Worm (Caenorhabditis elegans) whole organism, late embryonic: Measurements from ENCODE around the gene srt-69.

ENCODE experiments used
- C38D4.7 ChIP-seq: fragments of 200-800 bp; sonication (Bioruptor generic); optimal IDR thresholded peaks from 2 replicates; lab custom pipeline; 2018; ENCODE audit warnings: mild to moderate bottlenecking, missing genetic modification characterization, moderate library complexity, missing compliant biosample characterization
- F13H6.1 ChIP-seq: sonication (generic microtip); optimal IDR thresholded peaks from 2 replicates; lab custom pipeline; 2016; ENCODE audit warnings: missing genetic modification characterization, missing compliant biosample characterization
- Y22D7AL.16 ChIP-seq: sonication (generic microtip); optimal IDR thresholded peaks from 2 replicates; lab custom pipeline; 2016; ENCODE audit warnings: missing genetic modification characterization, missing compliant biosample characterization
- ama-1 ChIP-seq: fragments of 150-350 bp; optimal IDR thresholded peaks from 2 replicates; lab custom pipeline; 2014
- ceh-14 ChIP-seq: sonication (generic microtip); optimal IDR thresholded peaks from 2 replicates; lab custom pipeline; 2016; ENCODE audit warnings: missing genotype, missing genetic modification characterization, missing compliant biosample characterization
- ceh-2 ChIP-seq: sonication (generic microtip); optimal IDR thresholded peaks from 2 replicates; lab custom pipeline; 2016; ENCODE audit warnings: missing genotype, missing genetic modification characterization, missing compliant biosample characterization
- ceh-34 ChIP-seq: sonication (generic microtip); optimal IDR thresholded peaks from 2 replicates; lab custom pipeline; 2016; ENCODE audit warnings: mild to moderate bottlenecking, missing genetic modification characterization, missing compliant biosample characterization
- ceh-48 ChIP-seq: sonication (generic microtip); optimal IDR thresholded peaks from 2 replicates; lab custom pipeline; 2016; ENCODE audit warnings: missing genetic modification characterization, inconsistent platforms, missing compliant biosample characterization
- dmd-4 ChIP-seq: sonication (generic microtip); optimal IDR thresholded peaks from 2 replicates; lab custom pipeline; 2016; ENCODE audit warnings: borderline replicate concordance, missing genetic modification characterization, missing compliant biosample characterization
- dve-1 ChIP-seq: sonication (generic microtip); optimal IDR thresholded peaks from 2 replicates; lab custom pipeline; 2017; ENCODE audit warnings: antibody characterized with exemption, mild to moderate bottlenecking, missing genetic modification characterization, missing compliant biosample characterization
- elt-2 ChIP-seq: sonication (generic microtip); optimal IDR thresholded peaks from 2 replicates; lab custom pipeline; 2016; ENCODE audit warnings: missing genetic modification reagents, missing genetic modification characterization, missing compliant biosample characterization
- elt-4 ChIP-seq: sonication (generic microtip); optimal IDR thresholded peaks from 2 replicates; lab custom pipeline; 2016; ENCODE audit warnings: missing genetic modification characterization, missing compliant biosample characterization
- ets-4 ChIP-seq: sonication (generic microtip); optimal IDR thresholded peaks from 2 replicates; lab custom pipeline; 2016; ENCODE audit warnings: missing genetic modification characterization, missing compliant biosample characterization
- eyg-1 ChIP-seq: sonication (generic microtip); optimal IDR thresholded peaks from 2 replicates; lab custom pipeline; 2016; ENCODE audit warnings: missing genotype, missing genetic modification characterization, missing compliant biosample characterization
- fkh-10 ChIP-seq: fragments of 150-350 bp; optimal IDR thresholded peaks from 2 replicates; lab custom pipeline; 2014; ENCODE audit warnings: missing biosample characterization, missing genetic modification reagents, missing genetic modification characterization
- fkh-6 ChIP-seq: sonication (generic microtip); optimal IDR thresholded peaks from 2 replicates; lab custom pipeline; 2016; ENCODE audit warnings: missing genetic modification characterization, missing compliant biosample characterization
- gmeb-2 ChIP-seq: sonication (generic microtip); optimal IDR thresholded peaks from 2 replicates; lab custom pipeline; 2016; ENCODE audit warnings: missing genetic modification characterization, inconsistent platforms, missing compliant biosample characterization
- hlh-15 ChIP-seq: sonication (generic microtip); optimal IDR thresholded peaks from 2 replicates; lab custom pipeline; 2016; ENCODE audit warnings: missing genetic modification characterization, missing compliant biosample characterization
- madf-2 ChIP-seq: sonication (generic microtip); optimal IDR thresholded peaks from 2 replicates; lab custom pipeline; 2017; ENCODE audit warnings: missing genetic modification characterization, missing compliant biosample characterization
- mec-3 ChIP-seq: sonication (generic microtip); optimal IDR thresholded peaks from 2 replicates; lab custom pipeline; 2016; ENCODE audit warnings: borderline replicate concordance, missing genetic modification characterization, missing compliant biosample characterization
- nfya-1 ChIP-seq: sonication (generic microtip); optimal IDR thresholded peaks from 2 replicates; lab custom pipeline; 2017; ENCODE audit warnings: missing genetic modification characterization, mild to moderate bottlenecking, missing compliant biosample characterization, antibody characterized with exemption, moderate library complexity
- nhr-232 ChIP-seq: sonication (generic microtip); optimal IDR thresholded peaks from 2 replicates; lab custom pipeline; 2016; ENCODE audit warnings: missing genetic modification characterization, missing compliant biosample characterization
- pat-9 ChIP-seq: fragments of 200-800 bp; sonication (Bioruptor generic); optimal IDR thresholded peaks from 2 replicates; lab custom pipeline; 2018; ENCODE audit warnings: mild to moderate bottlenecking, missing genetic modification characterization, moderate library complexity, missing compliant biosample characterization
- pha-2 ChIP-seq: sonication (generic microtip); optimal IDR thresholded peaks from 2 replicates; lab custom pipeline; 2017; ENCODE audit warnings: mild to moderate bottlenecking, missing genetic modification characterization, missing compliant biosample characterization
- pros-1 ChIP-seq: fragments of 150-350 bp; optimal IDR thresholded peaks from 2 replicates; lab custom pipeline; 2014; ENCODE audit warnings: missing biosample characterization, missing genetic modification reagents, missing genetic modification characterization
- rnt-1 ChIP-seq: sonication (generic microtip); optimal IDR thresholded peaks from 2 replicates; lab custom pipeline; 2016; ENCODE audit warnings: missing genetic modification characterization, missing compliant biosample characterization
- sdc-2 ChIP-seq: sonication (generic microtip); optimal IDR thresholded peaks from 2 replicates; lab custom pipeline; 2016; ENCODE audit warnings: missing genotype, missing genetic modification characterization, missing compliant biosample characterization
- syd-9 ChIP-seq: sonication (generic microtip); optimal IDR thresholded peaks from 2 replicates; lab custom pipeline; 2016; ENCODE audit warnings: mild to moderate bottlenecking, missing genetic modification characterization, moderate library complexity, missing compliant biosample characterization
- ttx-3 ChIP-seq: sonication (generic microtip); optimal IDR thresholded peaks from 2 replicates; lab custom pipeline; 2016; ENCODE audit warnings: missing genetic modification reagents, missing genetic modification characterization, missing compliant biosample characterization
- unc-42 ChIP-seq: sonication (generic microtip); optimal IDR thresholded peaks from 2 replicates; lab custom pipeline; 2016; ENCODE audit warnings: missing genotype, missing genetic modification characterization, missing compliant biosample characterization
- unc-86 ChIP-seq: sonication (generic microtip); optimal IDR thresholded peaks from 2 replicates; lab custom pipeline; 2016; ENCODE audit warnings: missing genetic modification characterization, missing compliant biosample characterization
- zip-5 ChIP-seq: sonication (generic microtip); optimal IDR thresholded peaks from 2 replicates; lab custom pipeline; 2016; ENCODE audit warnings: missing genetic modification characterization, missing compliant biosample characterization

The srt-69 gene

DNA sequence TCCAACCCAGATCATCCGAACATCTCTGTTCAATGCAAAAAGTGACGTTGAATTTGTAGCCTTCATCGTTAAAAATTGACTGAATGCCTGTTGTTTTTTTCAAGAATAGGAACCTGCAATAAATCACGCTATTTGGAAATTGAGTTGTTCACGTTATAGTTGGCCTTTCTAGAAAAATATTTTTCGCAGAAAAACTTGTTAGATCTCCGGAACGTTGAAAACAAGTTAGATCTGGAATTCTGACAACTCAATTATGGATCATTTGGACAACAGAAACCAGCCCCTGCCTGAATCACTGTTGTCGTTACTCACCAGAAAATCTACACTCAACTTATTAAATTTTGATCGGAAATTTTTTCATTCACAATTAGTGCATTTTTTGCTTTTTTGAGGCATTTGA lies 8.1 kb downstream of the srt-69 start, which contains the start of gene srt-67:
srt-67 (minus strand) TSS at position 101 of the 400 bp plus-strand sequence.
- TF ChIP-seq eyg-1 (tag; lab: Kevin White, UChicago) (no peak), fkh-10 (GFP tag; lab: Kevin White, UChicago) (no peak), ceh-48 (tag; lab: Kevin White, UChicago) (no peak), C38D4.7 (GFP tag; lab: Kevin White, UChicago) (no peak), pha-2 (tag; lab: Kevin White, UChicago) (no peak), nhr-232 (no peak), mec-3 (no peak), unc-86 (tag; lab: Kevin White, UChicago) (no peak)

DNA sequence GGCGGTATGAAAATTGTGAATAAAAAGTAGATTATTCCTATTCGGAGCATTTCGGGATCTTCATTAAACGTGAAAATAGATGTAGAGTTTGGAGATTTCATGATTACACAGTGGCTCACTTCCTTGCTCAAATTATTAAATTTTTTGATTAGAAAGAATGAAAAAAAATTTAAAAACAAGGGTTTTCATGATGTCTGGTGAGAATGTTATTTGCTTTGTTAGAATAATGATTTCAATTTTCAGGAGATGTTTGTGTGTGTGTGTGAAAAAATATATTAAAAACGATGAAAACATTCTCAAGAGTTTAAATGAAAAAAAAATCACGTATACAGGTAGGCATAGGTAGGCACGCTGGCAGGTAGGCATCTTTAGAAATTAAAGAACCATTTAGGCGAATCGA lies 13.5 kb downstream of the srt-69 start, which contains the start of gene srt-68:
srt-68 (minus strand) TSS at position 101 of the 400 bp plus-strand sequence.
- TF ChIP-seq ceh-2 (tag; lab: Kevin White, UChicago) (no peak), sdc-2 (tag; lab: Kevin White, UChicago) (no peak), ets-4 (tag; lab: Kevin White, UChicago) (no peak), F13H6.1 (tag; lab: Kevin White, UChicago) (no peak), elt-2 (tag; lab: Kevin White, UChicago) (no peak), gmeb-2 (tag; lab: Kevin White, UChicago) (no peak), dmd-4 (tag; lab: Kevin White, UChicago) (no peak), pat-9 (tag; lab: Kevin White, UChicago) (no peak), elt-4 (tag; lab: Kevin White, UChicago) (no peak)

DNA sequence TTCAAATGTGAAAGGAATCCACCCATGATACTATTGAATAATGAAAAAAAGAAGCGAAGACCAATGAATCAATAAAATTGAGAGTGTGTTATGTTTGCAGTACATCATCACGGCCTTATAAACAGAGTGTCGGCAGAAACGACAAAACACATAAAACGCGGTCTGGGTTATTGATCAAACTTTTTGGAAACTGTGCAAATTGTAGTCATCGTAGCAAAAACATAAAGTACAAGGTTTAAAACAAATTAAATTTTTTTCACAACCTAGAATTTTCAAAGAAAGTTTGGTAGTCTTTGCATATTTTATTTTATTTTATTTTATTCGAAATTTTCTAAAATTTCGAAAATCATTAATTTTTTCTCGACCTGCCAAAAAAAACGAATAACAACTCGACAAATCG lies 22.4 kb downstream of the srt-69 start, which contains the start of gene cest-35.1:
cest-35.1 (minus strand) TSS at position 101 of the 400 bp plus-strand sequence.
- TF ChIP-seq ama-1 (lab: Kevin White, UChicago) (no peak), ceh-2 (tag; lab: Kevin White, UChicago) (no peak), ttx-3 (tag; lab: Kevin White, UChicago) (no peak)

DNA sequence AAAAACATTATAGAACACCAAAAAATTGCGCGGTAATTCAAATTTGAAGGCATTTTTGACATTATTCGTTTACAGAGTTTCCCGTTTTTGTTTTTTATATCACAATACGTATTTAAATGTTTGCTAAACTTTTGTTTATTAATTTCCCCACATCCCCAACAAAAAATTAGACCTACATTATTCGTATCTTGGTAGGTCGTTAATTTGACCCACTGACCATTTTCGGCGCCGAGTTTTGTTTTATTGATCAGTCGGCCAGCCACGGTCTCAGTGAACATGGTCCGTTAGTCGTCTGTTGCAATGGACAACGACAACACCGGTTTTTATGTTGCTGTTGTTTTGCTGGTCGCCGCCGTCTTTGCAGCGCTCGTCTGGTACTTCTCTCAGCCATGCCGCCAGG lies 25.6 kb downstream of the srt-69 start, which contains the start of gene B0238.15:
B0238.15 (plus strand) TSS at position 301 of the 400 bp plus-strand sequence.
- TF ChIP-seq Y22D7AL.16 (no peak), zip-5 (tag; lab: Kevin White, UChicago) (no peak), pha-2 (tag; lab: Kevin White, UChicago) (no peak), sdc-2 (tag; lab: Kevin White, UChicago) (no peak), ets-4 (tag; lab: Kevin White, UChicago) (no peak), pros-1 (no peak), madf-2 (tag; lab: Kevin White, UChicago) (no peak), ceh-14 (tag; lab: Kevin White, UChicago) (no peak), fkh-6 (tag; lab: Kevin White, UChicago) (no peak), syd-9 (tag; lab: Kevin White, UChicago) (no peak), unc-86 (tag; lab: Kevin White, UChicago) (no peak)

DNA sequence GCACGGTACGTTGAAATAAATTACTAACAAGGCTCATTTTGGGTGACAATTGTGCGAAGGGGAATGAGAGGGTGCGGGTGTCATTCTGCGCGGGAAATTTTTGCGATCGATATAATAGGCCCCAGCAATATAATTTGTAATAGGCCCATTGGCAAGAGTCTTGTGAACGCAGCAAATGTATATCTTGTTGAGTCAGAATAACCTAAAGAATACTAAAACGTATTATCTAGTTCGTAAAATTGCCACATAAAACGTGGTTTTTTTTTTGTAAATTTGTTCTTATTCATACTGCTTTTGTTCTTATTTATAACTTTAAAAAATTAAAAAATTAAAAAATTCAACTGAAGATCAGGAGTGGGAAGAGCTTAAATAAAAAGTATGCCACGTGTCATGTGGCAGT lies 26.1 kb downstream of the srt-69 start, which contains the start of gene C52A10.3:
C52A10.3 (minus strand) TSS at position 101 of the 400 bp plus-strand sequence.
- TF ChIP-seq sdc-2 (tag; lab: Kevin White, UChicago) (no peak), syd-9 (tag; lab: Kevin White, UChicago) (no peak), hlh-15 (tag; lab: Kevin White, UChicago) (no peak), madf-2 (tag; lab: Kevin White, UChicago) (no peak), dmd-4 (tag; lab: Kevin White, UChicago) (no peak)

DNA sequence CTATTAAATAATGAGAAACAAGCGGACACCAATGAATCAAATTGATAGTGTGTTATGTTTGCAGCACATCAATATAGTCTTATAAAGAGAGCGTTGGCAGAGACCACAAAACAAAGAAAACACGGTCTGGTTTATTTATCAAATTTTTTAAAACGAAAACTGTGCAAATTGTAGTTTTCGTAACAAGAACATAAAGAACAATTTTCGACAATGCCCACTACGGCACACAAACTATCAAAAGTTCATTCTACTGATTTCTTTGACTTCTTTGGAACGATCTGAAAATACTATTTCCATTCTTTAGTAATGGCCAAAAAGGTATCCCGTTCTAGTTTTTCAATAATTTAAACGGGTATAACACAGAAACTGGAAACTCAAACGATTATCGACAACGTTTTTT lies 28.4 kb downstream of the srt-69 start, which contains the start of gene cest-35.2:
cest-35.2 (minus strand) TSS at position 101 of the 400 bp plus-strand sequence.
- no peak for TF ChIP-seq eyg-1 (tag; lab: Kevin White, UChicago)
- TF ChIP-seq ttx-3 (tag; lab: Kevin White, UChicago): no peak
- TF ChIP-seq nfya-1: no peak
- no peak for TF ChIP-seq unc-42 (tag; lab: Kevin White, UChicago)
- TF ChIP-seq rnt-1 (tag; lab: Kevin White, UChicago): no peak
- TF ChIP-seq syd-9 (tag; lab: Kevin White, UChicago): no peak
- no peak for TF ChIP-seq ceh-34 (tag; lab: Kevin White, UChicago)
- no peak for TF ChIP-seq dve-1 (tag; lab: Kevin White, UChicago)
